Fruit fly (Drosophila melanogaster) whole organism, adult: ENCODE results near the gene RhoBTB.

Source experiments
- CG33017 ChIP-seq: fragments of 200-800 bp; sonication (Bioruptor generic); optimal IDR thresholded peaks from 2 replicates; lab custom pipeline; 2018; ENCODE audit warnings: missing biosample characterization, mild to moderate bottlenecking, missing genetic modification characterization, moderate library complexity
- bab1 ChIP-seq: fragments of 200-800 bp; sonication (Bioruptor generic); optimal IDR thresholded peaks from 3 replicates; lab custom pipeline; 2019; ENCODE audit warnings: missing biosample characterization, mild to moderate bottlenecking, missing genetic modification characterization, moderate library complexity

dm6 chr3L:20356613-20357012 is 19.4 kb upstream of the RhoBTB start, which contains the start of gene kin17:
- TF ChIP-seq CG33017: no peak
- TF ChIP-seq bab1 (GFP tag; lab: Kevin White, UChicago): peak; percentile 41
